Worm (Caenorhabditis elegans) whole organism, L3 larva: ENCODE measurements around the gene helq-1.
A peak's percentile ranks its signal among the peaks of the same experiment; 100 is the strongest.

ENCODE experiments used
- R02D3.7 ChIP-seq: fragments of 150-350 bp; optimal IDR thresholded peaks from 2 replicates; lab custom pipeline; 2014; ENCODE audit warnings: missing biosample characterization, missing genetic modification characterization
- ZK546.5 ChIP-seq: sonication (generic microtip); optimal IDR thresholded peaks from 2 replicates; lab custom pipeline; 2017; ENCODE audit warnings: missing biosample characterization, missing genetic modification characterization
- aly-2 ChIP-seq: fragments of 150-350 bp; optimal IDR thresholded peaks from 2 replicates; lab custom pipeline; 2014; ENCODE audit warnings: missing biosample characterization, missing genetic modification characterization
- ama-1 ChIP-seq: fragments of 150-350 bp; optimal IDR thresholded peaks from 2 replicates; lab custom pipeline; 2018
- ceh-16 ChIP-seq: sonication (generic microtip); optimal IDR thresholded peaks from 2 replicates; lab custom pipeline; 2017; ENCODE audit warnings: missing biosample characterization, missing genetic modification characterization
- ceh-28 ChIP-seq: fragments of 150-350 bp; optimal IDR thresholded peaks from 2 replicates; lab custom pipeline; 2014; ENCODE audit warnings: missing biosample characterization, missing genetic modification reagents, missing genetic modification characterization
- ceh-82 ChIP-seq: fragments of 150-350 bp; optimal IDR thresholded peaks from 2 replicates; lab custom pipeline; 2014; ENCODE audit warnings: missing biosample characterization, missing genetic modification characterization
- ceh-9 ChIP-seq: sonication (generic microtip); optimal IDR thresholded peaks from 2 replicates; lab custom pipeline; 2018; ENCODE audit warnings: missing biosample characterization, missing genetic modification characterization
- egl-27 ChIP-seq: sonication (generic microtip); optimal IDR thresholded peaks from 4 replicates; lab custom pipeline; 2017; ENCODE audit warnings: missing biosample characterization, missing genetic modification reagents, missing genetic modification characterization
- egl-5 ChIP-seq: fragments of 150-350 bp; optimal IDR thresholded peaks from 2 replicates; lab custom pipeline; 2017; ENCODE audit warnings: missing biosample characterization, missing genetic modification reagents, missing genetic modification characterization, inconsistent platforms
- elt-2 ChIP-seq: sonication (generic microtip); optimal IDR thresholded peaks from 2 replicates; lab custom pipeline; 2016; ENCODE audit warnings: missing genetic modification reagents, mild to moderate bottlenecking, missing genetic modification characterization, missing compliant biosample characterization
- elt-3 ChIP-seq, 3 experiments: fragments of 150-350 bp in 1 of 3; sonication (generic microtip) in 2 of 3; optimal IDR thresholded peaks; 2 replicates in 2 of 3; 4 replicates in 1 of 3; lab custom pipeline; 2014 to 2017; ENCODE audit warnings: missing biosample characterization in 3 of 3, missing genetic modification characterization in 3 of 3
- fkh-10 ChIP-seq: sonication (generic microtip); optimal IDR thresholded peaks from 2 replicates; lab custom pipeline; 2017; ENCODE audit warnings: missing biosample characterization, missing genetic modification reagents, missing genetic modification characterization
- fkh-2 ChIP-seq: fragments of 150-350 bp; optimal IDR thresholded peaks from 2 replicates; lab custom pipeline; 2014; ENCODE audit warnings: missing biosample characterization, missing genetic modification reagents, missing genetic modification characterization
- fos-1 ChIP-seq: fragments of 150-350 bp; optimal IDR thresholded peaks from 2 replicates; lab custom pipeline; 2014; ENCODE audit warnings: missing biosample characterization, missing genetic modification characterization
- hmg-11 ChIP-seq: sonication (generic microtip); optimal IDR thresholded peaks from 2 replicates; lab custom pipeline; 2016; ENCODE audit warnings: missing genetic modification characterization, missing compliant biosample characterization
- jun-1 ChIP-seq: fragments of 150-350 bp; optimal IDR thresholded peaks from 2 replicates; lab custom pipeline; 2014; ENCODE audit warnings: missing biosample characterization, missing genetic modification reagents, missing genetic modification characterization
- lin-15B ChIP-seq: fragments of 150-350 bp; optimal IDR thresholded peaks from 2 replicates; lab custom pipeline; 2014; ENCODE audit warnings: missing biosample characterization, missing genetic modification characterization
- mdl-1 ChIP-seq: fragments of 150-350 bp; optimal IDR thresholded peaks from 2 replicates; lab custom pipeline; 2014; ENCODE audit warnings: missing biosample characterization, missing genetic modification characterization
- mml-1 ChIP-seq: fragments of 150-350 bp; sonication (generic microtip); optimal IDR thresholded peaks from 3 replicates; lab custom pipeline; 2014; ENCODE audit warnings: missing biosample characterization, missing genetic modification characterization
- nfya-1 ChIP-seq: sonication (generic microtip); optimal IDR thresholded peaks from 2 replicates; lab custom pipeline; 2017; ENCODE audit warnings: missing genetic modification characterization, mild to moderate bottlenecking, missing compliant biosample characterization, antibody characterized with exemption, moderate library complexity; ENCODE audit not compliant: insufficient read depth
- nhr-11 ChIP-seq: fragments of 150-350 bp; optimal IDR thresholded peaks from 2 replicates; lab custom pipeline; 2014; ENCODE audit warnings: missing biosample characterization, missing genetic modification characterization
- nhr-23 ChIP-seq: fragments of 150-350 bp; optimal IDR thresholded peaks from 2 replicates; lab custom pipeline; 2014; ENCODE audit warnings: missing biosample characterization, missing genetic modification reagents, missing genetic modification characterization
- nhr-25 ChIP-seq: sonication (generic microtip); optimal IDR thresholded peaks from 2 replicates; lab custom pipeline; 2017; ENCODE audit warnings: missing biosample characterization, missing genetic modification characterization
- nhr-28 ChIP-seq: fragments of 150-350 bp; optimal IDR thresholded peaks from 2 replicates; lab custom pipeline; 2014; ENCODE audit warnings: missing biosample characterization, missing genetic modification characterization
- nhr-43 ChIP-seq: sonication (generic microtip); optimal IDR thresholded peaks from 2 replicates; lab custom pipeline; 2016; ENCODE audit warnings: mild to moderate bottlenecking, missing genetic modification characterization, missing compliant biosample characterization; ENCODE audit not compliant: poor library complexity, severe bottlenecking
- nhr-67 ChIP-seq: fragments of 150-350 bp; optimal IDR thresholded peaks from 2 replicates; lab custom pipeline; 2014; ENCODE audit warnings: missing biosample characterization, missing genetic modification characterization
- nhr-76 ChIP-seq: fragments of 150-350 bp; sonication (generic microtip); optimal IDR thresholded peaks from 5 replicates; lab custom pipeline; 2014; ENCODE audit warnings: missing biosample characterization, missing genetic modification characterization
- pha-4 ChIP-seq: fragments of 150-350 bp; optimal IDR thresholded peaks from 2 replicates; lab custom pipeline; 2014; ENCODE audit warnings: missing biosample characterization, missing genetic modification reagents, missing genetic modification characterization
- pqm-1 ChIP-seq: fragments of 150-350 bp; optimal IDR thresholded peaks from 2 replicates; lab custom pipeline; 2017; ENCODE audit warnings: missing biosample characterization, missing genetic modification characterization, inconsistent platforms
- sea-2 ChIP-seq: fragments of 150-350 bp; sonication (generic microtip); optimal IDR thresholded peaks from 4 replicates; lab custom pipeline; 2014; ENCODE audit warnings: missing biosample characterization, missing genetic modification reagents, missing genetic modification characterization
- skn-1 ChIP-seq: fragments of 150-350 bp; optimal IDR thresholded peaks from 2 replicates; lab custom pipeline; 2014; ENCODE audit warnings: missing biosample characterization, missing genetic modification characterization
- snpc-4 ChIP-seq: fragments of 150-350 bp; optimal IDR thresholded peaks from 2 replicates; lab custom pipeline; 2014; ENCODE audit warnings: missing biosample characterization, missing genetic modification characterization
- tbx-2 ChIP-seq: sonication (generic microtip); optimal IDR thresholded peaks from 2 replicates; lab custom pipeline; 2016; ENCODE audit warnings: mild to moderate bottlenecking, missing genetic modification characterization, missing compliant biosample characterization
- unc-62 ChIP-seq: fragments of 150-350 bp; sonication (generic microtip); optimal IDR thresholded peaks from 4 replicates; lab custom pipeline; 2014; ENCODE audit warnings: missing biosample characterization, missing genetic modification reagents, missing genetic modification characterization
- zag-1 ChIP-seq: fragments of 150-350 bp; optimal IDR thresholded peaks from 2 replicates; lab custom pipeline; 2014; ENCODE audit warnings: missing biosample characterization, missing genetic modification characterization
- ztf-11 ChIP-seq: fragments of 150-350 bp; optimal IDR thresholded peaks from 2 replicates; lab custom pipeline; 2014; ENCODE audit warnings: missing biosample characterization, missing genetic modification characterization
- ztf-4 ChIP-seq: fragments of 150-350 bp; optimal IDR thresholded peaks from 2 replicates; lab custom pipeline; 2014; ENCODE audit warnings: missing biosample characterization, missing genetic modification characterization

helq-1 gene

DNA sequence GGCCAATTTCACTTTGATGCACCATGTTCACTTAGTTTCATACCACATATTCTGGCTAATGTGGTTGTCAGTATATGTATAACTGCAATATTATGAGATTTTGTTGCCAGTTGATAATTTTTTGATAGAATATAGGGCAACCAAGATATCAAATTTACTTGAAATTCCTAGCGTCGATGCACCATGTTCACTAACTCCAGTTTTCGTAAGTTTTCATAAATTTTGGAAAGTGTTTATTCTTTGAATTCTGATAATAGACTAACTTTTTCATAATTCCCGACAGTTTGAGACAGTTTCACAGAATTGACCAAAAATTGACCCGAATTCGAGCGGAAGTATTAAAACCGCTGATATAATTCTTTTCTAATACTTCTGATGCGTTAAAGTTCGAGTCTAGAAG, 49.9 kb downstream of the helq-1 start:
- TF ChIP-seq nhr-43 (tag; lab: Kevin White, UChicago): no peak
- no peak for TF ChIP-seq fkh-10 (GFP tag; lab: Kevin White, UChicago)
- no peak for TF ChIP-seq nhr-11 (tag; lab: Kevin White, UChicago)
- TF ChIP-seq ceh-28: no peak
- no peak for TF ChIP-seq skn-1 (tag; lab: Kevin White, UChicago)
- no peak for TF ChIP-seq fkh-2 (tag; lab: Kevin White, UChicago)
- no peak for TF ChIP-seq pqm-1 (tag; lab: Kevin White, UChicago)
- no peak for TF ChIP-seq nhr-23 (tag; lab: Kevin White, UChicago)
- no peak for TF ChIP-seq elt-3 (tag; optimal IDR thresholded peaks at IDR 0.05; lab: Kevin White, UChicago)
- no peak for TF ChIP-seq ama-1 (lab: Kevin White, UChicago)
- TF ChIP-seq nhr-28 (tag; lab: Kevin White, UChicago): no peak
- no peak for TF ChIP-seq nhr-67 (tag; lab: Kevin White, UChicago)
- no peak for TF ChIP-seq ZK546.5 (tag; lab: Kevin White, UChicago)
- no peak for TF ChIP-seq ceh-9 (tag; lab: Kevin White, UChicago)
- no peak for TF ChIP-seq tbx-2 (tag; lab: Kevin White, UChicago)
- TF ChIP-seq aly-2: no peak
- TF ChIP-seq nhr-25 (tag; lab: Kevin White, UChicago): no peak

DNA sequence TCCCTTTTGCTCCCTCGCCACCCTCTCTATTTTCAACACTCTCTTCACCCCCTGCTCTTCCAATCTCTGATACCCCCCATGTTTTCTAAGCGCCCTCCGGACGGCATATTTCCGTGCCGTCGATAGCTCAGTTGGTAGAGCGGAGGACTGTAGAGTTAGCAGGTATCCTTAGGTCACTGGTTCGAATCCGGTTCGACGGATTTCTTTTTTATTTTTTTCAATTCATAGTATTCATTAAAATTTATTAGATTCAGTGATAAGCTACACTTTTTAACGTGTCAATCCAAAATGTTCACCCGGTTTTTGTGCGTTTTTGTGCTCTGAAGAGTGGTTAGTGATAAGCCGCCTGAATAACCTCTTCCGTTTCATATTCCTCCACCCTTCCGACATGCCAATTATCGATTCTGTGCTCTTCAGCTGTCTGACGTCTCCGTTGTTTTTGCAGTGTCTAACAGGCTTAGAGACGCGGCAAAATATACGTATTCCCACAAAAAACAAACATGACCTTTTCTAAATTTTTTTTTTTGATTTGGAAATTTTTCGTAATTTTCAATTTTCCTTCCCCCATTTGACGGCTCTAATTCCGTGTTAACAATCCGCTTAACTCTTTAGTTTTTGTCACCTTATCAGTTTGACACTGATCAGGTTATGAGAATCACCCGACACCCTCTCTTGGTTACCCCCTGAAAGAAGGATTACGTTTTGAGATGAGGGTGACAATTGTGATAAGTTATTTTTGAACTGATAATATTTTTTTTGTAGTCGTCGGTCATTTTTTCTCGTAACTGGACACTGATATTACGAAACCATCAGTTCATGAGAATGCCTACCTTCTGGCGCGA, 51.4 kb downstream of the helq-1 start:
- TF ChIP-seq nhr-76 (tag; lab: Kevin White, UChicago): no peak
- no peak for TF ChIP-seq unc-62 (GFP tag; lab: Kevin White, UChicago)
- TF ChIP-seq nhr-23 (tag; lab: Kevin White, UChicago): no peak
- no peak for TF ChIP-seq mdl-1 (tag; lab: Kevin White, UChicago)
- TF ChIP-seq ama-1 (lab: Kevin White, UChicago): no peak
- no peak for TF ChIP-seq ztf-4 (tag; lab: Kevin White, UChicago)
- no peak for TF ChIP-seq fkh-10 (GFP tag; lab: Kevin White, UChicago)
- TF ChIP-seq nhr-25 (tag; lab: Kevin White, UChicago): no peak
- TF ChIP-seq fos-1: no peak
- TF ChIP-seq nhr-67 (tag; lab: Kevin White, UChicago): no peak
- no peak for TF ChIP-seq R02D3.7 (tag; lab: Kevin White, UChicago)
- no peak for TF ChIP-seq zag-1 (tag; lab: Kevin White, UChicago)
- TF ChIP-seq tbx-2 (tag; lab: Kevin White, UChicago): peak; percentile 1
- TF ChIP-seq sea-2 (GFP tag; lab: Kevin White, UChicago): no peak
- TF ChIP-seq egl-5 (tag; lab: Kevin White, UChicago): no peak
- TF ChIP-seq ztf-11: no peak
- TF ChIP-seq ZK546.5 (tag; lab: Kevin White, UChicago): no peak
- TF ChIP-seq jun-1 (tag; lab: Kevin White, UChicago): peak; percentile 40
- TF ChIP-seq elt-2: peak; percentile 75
- TF ChIP-seq pha-4: peak; percentile 21
- TF ChIP-seq ceh-28: no peak
- no peak for TF ChIP-seq skn-1 (tag; lab: Kevin White, UChicago)
- no peak for TF ChIP-seq ceh-9 (tag; lab: Kevin White, UChicago)
- no peak for TF ChIP-seq mml-1
- peak; percentile 71 for TF ChIP-seq hmg-11 (tag; lab: Kevin White, UChicago)
- TF ChIP-seq snpc-4 (tag; lab: Kevin White, UChicago): no peak
- TF ChIP-seq ceh-16 (tag; lab: Kevin White, UChicago): no peak
- TF ChIP-seq ceh-82 (tag; lab: Kevin White, UChicago): no peak
- TF ChIP-seq pqm-1 (tag; lab: Kevin White, UChicago): peak; percentile 2
- TF ChIP-seq nfya-1 (tag; lab: Kevin White, UChicago): peak; percentile 23

DNA sequence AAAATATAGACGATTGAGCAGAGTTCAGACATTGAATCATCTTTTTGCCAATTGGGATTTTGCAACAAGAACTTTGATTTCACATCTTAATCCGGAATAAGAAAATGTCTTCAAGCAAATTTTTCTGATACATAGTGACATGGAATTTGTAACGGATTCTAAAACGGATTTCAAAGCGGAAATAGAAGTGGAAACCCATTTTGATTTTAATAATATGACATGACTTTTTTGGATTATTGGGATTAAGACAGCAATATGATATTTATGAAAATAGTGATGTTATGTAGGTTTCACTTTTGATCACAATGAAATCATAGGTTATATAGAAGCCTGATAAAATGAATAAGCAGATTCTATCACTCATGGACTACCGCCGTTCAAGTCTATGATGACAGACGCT, 54.8 kb downstream of the helq-1 start:
- TF ChIP-seq jun-1 (tag; lab: Kevin White, UChicago) (no peak), ama-1 (lab: Kevin White, UChicago) (no peak), fkh-2 (tag; lab: Kevin White, UChicago) (no peak), mml-1 (no peak), R02D3.7 (tag; lab: Kevin White, UChicago) (no peak), pha-4 (no peak), mdl-1 (tag; lab: Kevin White, UChicago) (no peak), lin-15B (tag; lab: Kevin White, UChicago) (no peak), unc-62 (GFP tag; lab: Kevin White, UChicago) (no peak), nfya-1 (tag; lab: Kevin White, UChicago) (no peak), egl-27 (tag; lab: Kevin White, UChicago) (no peak), ztf-4 (tag; lab: Kevin White, UChicago) (no peak), ceh-16 (tag; lab: Kevin White, UChicago) (no peak), fkh-10 (GFP tag; lab: Kevin White, UChicago) (no peak), nhr-11 (tag; lab: Kevin White, UChicago) (no peak), nhr-28 (tag; lab: Kevin White, UChicago) (no peak), nhr-76 (tag; lab: Kevin White, UChicago) (no peak)
